Fruit fly (Drosophila melanogaster) whole organism, larva: Measurements from ENCODE around the gene CG32260.

Source experiments
- noc ChIP-seq: fragments of 200-800 bp; sonication (Bioruptor generic); optimal IDR thresholded peaks from 3 replicates; lab custom pipeline; 2019; ENCODE audit warnings: missing biosample characterization, mild to moderate bottlenecking, missing genetic modification characterization, moderate library complexity

CG32260 gene

dm6 chr3L:4116490-4117367 lies 25.4 kb upstream of the CG32260 start:
- peak; percentile 89 for TF ChIP-seq noc (tag; lab: Kevin White, UChicago)

DNA sequence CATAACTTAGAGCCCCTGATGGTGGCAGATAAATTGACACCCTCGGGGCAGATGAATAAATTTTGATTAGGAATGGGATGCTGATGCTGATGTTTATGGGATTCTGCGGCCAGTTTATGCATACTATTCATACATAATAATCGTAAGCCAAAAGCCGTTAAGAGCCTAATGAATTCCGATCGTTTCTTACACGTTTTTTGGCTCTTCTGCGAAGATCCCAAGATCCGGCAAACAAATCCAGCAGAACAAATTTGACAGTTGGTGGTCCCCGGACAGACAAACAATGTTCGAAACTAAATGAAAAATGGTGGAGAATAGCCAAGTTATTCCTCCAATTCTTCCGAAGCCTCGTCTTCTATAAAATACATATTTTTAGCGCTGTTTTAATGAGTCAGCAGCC lies 24.7 kb upstream of the CG32260 start:
- peak; percentile 33 for TF ChIP-seq noc (tag; lab: Kevin White, UChicago)

dm6 chr3L:4118339-4118738 lies 23.8 kb upstream of the CG32260 start:
- no peak for TF ChIP-seq noc (tag; lab: Kevin White, UChicago)

dm6 chr3L:4119636-4120357 lies 22.4 kb upstream of the CG32260 start:
- no peak for TF ChIP-seq noc (tag; lab: Kevin White, UChicago)

dm6 chr3L:4120358-4121349 lies 21.5 kb upstream of the CG32260 start:
- TF ChIP-seq noc (tag; lab: Kevin White, UChicago) = no peak

DNA sequence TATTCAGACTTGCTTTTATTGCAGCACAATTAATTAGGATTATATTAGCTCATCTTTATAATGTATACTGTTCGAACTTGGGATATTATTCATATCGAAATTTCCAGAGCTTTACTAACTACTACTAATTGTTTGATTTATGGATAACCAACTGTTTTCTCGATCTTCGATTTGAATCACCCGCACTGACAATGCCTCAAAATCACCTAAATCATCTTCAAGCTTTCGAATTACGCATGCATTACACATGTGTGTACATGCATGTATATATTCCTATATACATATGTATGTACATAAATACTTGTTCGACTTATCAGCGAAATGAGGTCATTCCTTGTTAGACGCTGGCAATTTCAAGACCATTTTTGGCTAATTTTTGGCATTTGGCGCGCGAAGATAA lies 20.6 kb upstream of the CG32260 start:
- no peak for TF ChIP-seq noc (tag; lab: Kevin White, UChicago)

dm6 chr3L:4122185-4122767 lies 19.9 kb upstream of the CG32260 start, which contains the start of gene Chd64:
Chd64 (minus strand) TSS chr3L:4122388.
- TF ChIP-seq noc (tag; lab: Kevin White, UChicago) = peak; percentile 39

DNA sequence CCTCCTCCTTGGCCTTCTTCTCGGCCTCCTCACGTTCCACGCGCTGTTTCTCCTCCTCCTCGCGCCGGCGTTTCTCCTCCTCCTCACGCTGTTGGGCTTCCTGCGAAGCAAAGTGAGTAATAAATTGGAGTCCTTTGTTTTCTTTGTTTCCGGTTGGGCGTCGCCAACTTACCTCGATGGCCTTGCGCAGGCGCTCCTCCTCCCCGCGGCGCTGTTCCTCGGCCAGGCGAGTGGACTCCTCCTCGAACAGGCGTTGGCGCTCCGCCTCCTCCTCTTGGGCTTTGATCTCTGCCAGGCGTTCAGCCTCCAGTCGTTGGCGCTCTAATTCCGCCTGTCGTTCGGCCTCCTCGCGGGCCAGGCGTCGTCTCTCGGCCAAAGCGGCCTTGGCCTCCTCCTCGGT lies 16.5 kb upstream of the CG32260 start:
- no peak for TF ChIP-seq noc (tag; lab: Kevin White, UChicago)

DNA sequence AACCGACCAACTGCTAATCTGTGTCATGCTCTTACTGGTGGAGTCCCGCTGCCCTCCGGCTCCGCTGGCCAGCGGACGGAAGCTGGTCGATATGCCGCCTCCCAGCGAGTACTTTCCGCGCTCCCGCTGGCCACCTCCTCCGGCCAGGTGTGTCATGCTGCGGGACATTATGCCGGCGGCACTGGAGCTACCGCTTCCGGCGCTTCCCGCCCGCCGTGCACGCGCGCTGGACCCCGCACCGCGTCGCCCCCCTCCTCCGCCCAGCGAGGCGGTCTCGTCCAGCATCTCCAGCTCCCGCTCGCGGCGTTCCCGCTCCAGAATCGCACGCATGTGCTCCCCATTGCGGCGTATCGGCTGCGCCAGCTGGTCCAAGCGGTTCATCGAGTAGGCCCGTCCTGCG lies 13.6 kb upstream of the CG32260 start:
- no peak for TF ChIP-seq noc (tag; lab: Kevin White, UChicago)

DNA sequence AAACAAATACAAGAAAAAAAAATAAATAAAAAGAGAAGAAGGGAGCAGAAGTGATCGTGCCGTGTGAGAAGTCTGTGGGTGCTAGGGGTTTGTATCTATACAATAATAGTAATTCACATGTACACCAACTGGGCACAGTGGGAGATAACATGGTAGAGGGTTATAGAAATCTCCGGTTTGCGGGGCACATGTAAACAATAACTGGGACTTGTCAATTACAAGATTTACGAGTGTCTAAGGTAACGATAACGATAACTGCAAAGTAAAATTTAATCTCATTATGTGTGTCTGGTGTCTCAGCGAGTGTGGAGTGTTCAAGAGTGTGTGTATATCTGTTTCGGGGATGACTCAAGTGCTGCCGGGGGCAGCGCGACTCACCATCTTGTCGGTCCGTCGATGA lies 11.4 kb upstream of the CG32260 start:
- no peak for TF ChIP-seq noc (tag; lab: Kevin White, UChicago)

DNA sequence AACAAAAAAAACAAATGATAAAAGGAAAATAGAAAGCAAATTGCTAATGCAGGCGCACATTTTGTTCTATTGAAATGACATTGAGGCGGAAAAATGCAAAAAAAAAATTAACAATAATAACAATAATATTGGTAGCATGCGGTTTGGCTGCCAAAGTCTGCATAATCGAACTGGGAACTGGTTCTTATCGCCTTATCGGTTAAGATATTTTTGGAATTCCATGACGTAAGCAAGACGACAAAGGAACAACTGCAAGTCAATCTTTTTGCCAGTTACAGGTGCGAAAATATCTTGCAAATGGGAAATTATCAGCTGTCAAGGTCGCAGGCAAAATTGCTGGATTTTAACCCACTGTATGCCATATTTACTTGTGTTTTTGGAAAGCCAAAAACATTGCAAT lies 9.6 kb upstream of the CG32260 start:
- TF ChIP-seq noc (tag; lab: Kevin White, UChicago) = no peak

DNA sequence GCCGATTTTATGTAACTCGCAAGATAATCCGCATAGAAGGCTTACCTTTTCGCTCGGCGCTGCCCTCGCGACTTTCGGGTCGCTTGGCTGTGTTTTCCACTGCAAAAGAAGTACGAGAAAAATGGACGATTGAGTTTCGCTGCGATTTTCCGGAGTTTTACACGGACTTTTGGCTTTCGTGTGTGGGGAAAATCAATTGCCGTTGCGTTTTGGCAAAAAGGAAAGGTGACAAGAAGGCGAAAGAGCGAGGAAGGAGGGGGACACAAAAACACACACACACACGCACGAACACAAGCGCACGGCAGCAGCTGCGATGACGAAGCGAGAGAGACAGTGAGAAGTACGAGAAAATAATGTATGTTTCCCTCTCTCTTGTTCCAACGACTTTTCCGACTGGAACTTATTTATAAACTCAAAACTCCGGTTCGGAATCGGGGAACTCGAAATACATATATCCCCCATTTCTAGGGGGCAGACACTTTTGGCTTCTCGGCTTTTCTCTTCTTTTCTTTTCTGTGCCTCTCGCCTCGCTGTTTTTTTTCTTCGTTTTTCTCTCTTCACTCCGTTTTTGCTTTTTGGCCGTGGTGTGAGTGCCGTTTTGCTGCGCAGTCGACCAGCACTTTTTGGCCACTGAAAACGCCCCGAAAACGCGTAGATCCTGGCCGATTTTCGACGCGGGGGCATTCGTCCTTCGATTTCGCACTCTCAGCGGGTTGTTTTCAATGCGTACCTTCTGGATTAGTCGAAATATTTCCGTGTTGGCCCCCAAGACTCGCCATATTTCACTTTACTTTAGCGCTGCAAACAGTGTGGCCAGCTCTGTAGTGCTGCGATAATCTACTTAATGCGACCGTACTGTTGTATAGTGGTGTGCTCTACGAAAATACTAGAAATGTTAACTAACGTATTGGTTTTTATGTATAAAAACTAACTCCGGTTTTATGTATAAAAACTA lies 8.2 kb upstream of the CG32260 start, which contains the start of gene ens:
Gene ens (minus strand): TSS at position 827 of the 955 bp plus-strand sequence.
- no peak for TF ChIP-seq noc (tag; lab: Kevin White, UChicago)

dm6 chr3L:4135857-4136256 lies 6.3 kb upstream of the CG32260 start, which contains the start of gene RfC4:
RfC4 (minus strand) TSS chr3L:4136038.
- no peak for TF ChIP-seq noc (tag; lab: Kevin White, UChicago)
